Worm (Caenorhabditis elegans) whole organism, late embryonic: ENCODE results near the gene bus-8B.

ENCODE experiments used
- ama-1 ChIP-seq: fragments of 150-350 bp; optimal IDR thresholded peaks from 2 replicates; lab custom pipeline; 2014
- hlh-30 ChIP-seq: sonication (generic microtip); optimal IDR thresholded peaks from 2 replicates; lab custom pipeline; 2017; ENCODE audit warnings: antibody characterized with exemption, missing genetic modification characterization, missing compliant biosample characterization; ENCODE audit not compliant: insufficient read depth
- mec-3 ChIP-seq: sonication (generic microtip); optimal IDR thresholded peaks from 2 replicates; lab custom pipeline; 2016; ENCODE audit warnings: borderline replicate concordance, missing genetic modification characterization, missing compliant biosample characterization
- nhr-232 ChIP-seq: sonication (generic microtip); optimal IDR thresholded peaks from 2 replicates; lab custom pipeline; 2016; ENCODE audit warnings: missing genetic modification characterization, missing compliant biosample characterization
- pha-4 ChIP-seq: fragments of 150-350 bp; optimal IDR thresholded peaks from 2 replicates; lab custom pipeline; 2018; ENCODE audit warnings: missing biosample characterization, missing genetic modification reagents, missing genetic modification characterization
- tbx-2 ChIP-seq: sonication (generic microtip); optimal IDR thresholded peaks from 2 replicates; lab custom pipeline; 2016; ENCODE audit warnings: missing genetic modification characterization, missing compliant biosample characterization
- tbx-7 ChIP-seq: sonication (generic microtip); optimal IDR thresholded peaks from 2 replicates; lab custom pipeline; 2016; ENCODE audit warnings: missing genotype, missing genetic modification characterization, missing compliant biosample characterization

DNA sequence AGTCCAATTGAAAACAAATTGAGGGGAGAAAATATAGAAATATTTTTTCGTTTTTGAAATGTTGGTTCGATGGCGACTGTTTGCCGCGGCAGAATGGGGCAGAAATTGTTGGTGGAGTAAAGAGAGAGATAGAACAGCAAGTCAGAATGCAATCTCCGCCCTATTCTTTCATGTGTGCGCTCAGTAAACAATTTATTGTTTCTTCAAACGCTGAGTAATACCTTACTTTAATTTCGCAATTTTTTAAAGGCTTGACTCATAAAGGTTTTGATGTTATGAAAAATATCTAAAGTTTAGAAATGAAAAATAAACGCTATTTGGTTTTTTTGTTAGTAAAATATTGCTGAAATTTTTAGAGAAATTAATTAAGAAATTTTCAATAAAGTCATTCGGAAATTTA is 21.2 kb downstream of the bus-8B start:
- TF ChIP-seq ama-1 (lab: Kevin White, UChicago) (no peak), tbx-2 (no peak), hlh-30 (tag; lab: Kevin White, UChicago) (no peak), mec-3 (tag; lab: Kevin White, UChicago) (no peak), pha-4 (no peak), nhr-232 (tag; lab: Kevin White, UChicago) (no peak), tbx-7 (tag; lab: Kevin White, UChicago) (no peak)
